Fruit fly (Drosophila melanogaster) whole organism, adult: Measurements from ENCODE around the gene CG33939.

ENCODE experiments used
- CG11617 ChIP-seq: fragments of 200-800 bp; sonication (Bioruptor generic); optimal IDR thresholded peaks from 2 replicates; lab custom pipeline; 2017; ENCODE audit warnings: mild to moderate bottlenecking, missing biosample characterization, missing genetic modification reagents, missing genetic modification characterization
- CG12768 ChIP-seq: fragments of 200-800 bp; sonication (Bioruptor generic); optimal IDR thresholded peaks from 2 replicates; lab custom pipeline; 2017; ENCODE audit warnings: missing biosample characterization, missing genetic modification characterization, mild to moderate bottlenecking, moderate library complexity, missing genetic modification reagents
- CG14711 ChIP-seq: fragments of 200-800 bp; sonication (Bioruptor generic); optimal IDR thresholded peaks from 2 replicates; lab custom pipeline; 2018; ENCODE audit warnings: missing biosample characterization, mild to moderate bottlenecking, missing genetic modification characterization, moderate library complexity
- CG1620 ChIP-seq: fragments of 200-800 bp; sonication (Bioruptor generic); optimal IDR thresholded peaks from 2 replicates; lab custom pipeline; 2016; ENCODE audit warnings: missing biosample characterization, missing genetic modification characterization
- CG33017 ChIP-seq: fragments of 200-800 bp; sonication (Bioruptor generic); optimal IDR thresholded peaks from 2 replicates; lab custom pipeline; 2018; ENCODE audit warnings: missing biosample characterization, mild to moderate bottlenecking, missing genetic modification characterization, moderate library complexity
- CG5204 ChIP-seq: fragments of 200-800 bp; sonication (Bioruptor generic); optimal IDR thresholded peaks from 2 replicates; lab custom pipeline; 2016; ENCODE audit warnings: missing biosample characterization, missing genetic modification characterization
- CG7045 ChIP-seq: fragments of 200-800 bp; sonication (Bioruptor generic); optimal IDR thresholded peaks from 2 replicates; lab custom pipeline; 2017; ENCODE audit warnings: missing biosample characterization, mild to moderate bottlenecking, missing genetic modification characterization
- CG7101 ChIP-seq: fragments of 200-800 bp; sonication (Bioruptor generic); optimal IDR thresholded peaks from 2 replicates; lab custom pipeline; 2018; ENCODE audit warnings: missing biosample characterization, mild to moderate bottlenecking, missing genetic modification characterization, moderate library complexity
- Clk ChIP-seq: fragments of 200-800 bp; sonication (Bioruptor generic); optimal IDR thresholded peaks from 2 replicates; lab custom pipeline; 2017; ENCODE audit warnings: missing biosample characterization, missing genetic modification characterization
- Crg-1 ChIP-seq: fragments of 200-800 bp; sonication (Bioruptor generic); optimal IDR thresholded peaks from 2 replicates; lab custom pipeline; 2016; ENCODE audit warnings: missing biosample characterization, missing genetic modification characterization
- Mnt ChIP-seq: fragments of 200-800 bp; sonication (Bioruptor generic); optimal IDR thresholded peaks from 2 replicates; lab custom pipeline; 2016; ENCODE audit warnings: missing biosample characterization, mild to moderate bottlenecking, missing genetic modification characterization
- bab1 ChIP-seq: fragments of 200-800 bp; sonication (Bioruptor generic); optimal IDR thresholded peaks from 3 replicates; lab custom pipeline; 2019; ENCODE audit warnings: missing biosample characterization, mild to moderate bottlenecking, missing genetic modification characterization, moderate library complexity
- cic ChIP-seq: fragments of 200-800 bp; sonication (Bioruptor generic); optimal IDR thresholded peaks from 2 replicates; lab custom pipeline; 2017; ENCODE audit warnings: missing biosample characterization, mild to moderate bottlenecking, missing genetic modification characterization, moderate library complexity
- cnc ChIP-seq, 2 experiments: fragments of >200 bp; optimal IDR thresholded peaks; 2 replicates each; lab custom pipeline; 2017
- kay ChIP-seq: fragments of 200-800 bp; sonication (Bioruptor generic); peaks from one replicate; lab custom pipeline; 2016; ENCODE audit warnings: missing biosample characterization, missing genetic modification characterization, borderline replicate concordance
- ovo ChIP-seq: fragments of 200-800 bp; sonication (Bioruptor generic); optimal IDR thresholded peaks from 2 replicates; lab custom pipeline; 2016; ENCODE audit warnings: missing biosample characterization, missing genetic modification characterization
- pad ChIP-seq: fragments of 200-800 bp; sonication (Bioruptor generic); optimal IDR thresholded peaks from 3 replicates; lab custom pipeline; 2017; ENCODE audit warnings: missing biosample characterization, missing genetic modification characterization, mild to moderate bottlenecking, moderate library complexity, missing genetic modification reagents
- tj ChIP-seq: fragments of 200-800 bp; sonication (Bioruptor generic); optimal IDR thresholded peaks from 3 replicates; lab custom pipeline; 2017; ENCODE audit warnings: missing biosample characterization, mild to moderate bottlenecking, missing genetic modification characterization, moderate library complexity
- toe ChIP-seq: fragments of 200-800 bp; sonication (Bioruptor generic); optimal IDR thresholded peaks from 2 replicates; lab custom pipeline; 2016; ENCODE audit warnings: missing biosample characterization, missing genetic modification characterization

The CG33939 gene

dm6 chrX:19165144-19166011, 9.3 kb downstream of the CG33939 start:
- no peak for TF ChIP-seq cic (GFP tag; lab: Kevin White, UChicago)
- TF ChIP-seq CG12768 (GFP tag; lab: Kevin White, UChicago) = no peak
- TF ChIP-seq CG7045 (GFP tag; lab: Kevin White, UChicago) = no peak
- peak; percentile 53 for TF ChIP-seq tj (GFP tag; lab: Kevin White, UChicago)
- TF ChIP-seq Mnt (GFP tag; lab: Kevin White, UChicago) = peak; percentile 3
- TF ChIP-seq ovo (GFP tag; lab: Kevin White, UChicago) = peak; percentile 20
- no peak for TF ChIP-seq Clk (GFP tag; lab: Kevin White, UChicago)

DNA sequence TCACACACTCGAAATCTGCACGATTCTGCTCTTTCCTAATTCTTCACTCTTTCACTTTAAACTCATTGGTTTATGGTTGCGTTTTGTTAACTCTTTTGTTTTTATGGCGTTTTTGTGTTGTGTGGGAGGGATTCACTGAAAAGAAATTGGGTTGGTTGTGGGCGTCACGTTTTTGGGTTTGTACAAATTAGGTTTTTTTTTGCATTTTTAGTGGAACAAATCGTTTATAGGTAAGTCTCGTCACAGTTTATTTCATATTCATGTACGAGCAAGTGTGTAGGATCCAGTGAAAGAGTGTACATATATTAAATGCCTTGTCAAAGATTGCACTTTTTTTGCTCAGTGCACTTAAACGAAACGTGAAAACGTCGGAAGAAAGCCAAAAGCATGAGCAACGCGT, 10.0 kb downstream of the CG33939 start:
- TF ChIP-seq CG5204 (GFP tag; lab: Kevin White, UChicago) (no peak), ovo (GFP tag; lab: Kevin White, UChicago) (no peak), CG7045 (GFP tag; lab: Kevin White, UChicago) (no peak), cic (GFP tag; lab: Kevin White, UChicago) (no peak), toe (no peak), CG11617 (GFP tag; lab: Kevin White, UChicago) (no peak), pad (no peak), tj (GFP tag; lab: Kevin White, UChicago) (no peak), Crg-1 (GFP tag; lab: Kevin White, UChicago) (no peak), CG14711 (no peak), Clk (GFP tag; lab: Kevin White, UChicago) (no peak), cnc (optimal IDR thresholded peaks at IDR 0.05; lab: Kevin White, UChicago) (no peak), Mnt (GFP tag; lab: Kevin White, UChicago) (no peak), CG12768 (GFP tag; lab: Kevin White, UChicago) (no peak), CG1620 (GFP tag; lab: Kevin White, UChicago) (no peak)

DNA sequence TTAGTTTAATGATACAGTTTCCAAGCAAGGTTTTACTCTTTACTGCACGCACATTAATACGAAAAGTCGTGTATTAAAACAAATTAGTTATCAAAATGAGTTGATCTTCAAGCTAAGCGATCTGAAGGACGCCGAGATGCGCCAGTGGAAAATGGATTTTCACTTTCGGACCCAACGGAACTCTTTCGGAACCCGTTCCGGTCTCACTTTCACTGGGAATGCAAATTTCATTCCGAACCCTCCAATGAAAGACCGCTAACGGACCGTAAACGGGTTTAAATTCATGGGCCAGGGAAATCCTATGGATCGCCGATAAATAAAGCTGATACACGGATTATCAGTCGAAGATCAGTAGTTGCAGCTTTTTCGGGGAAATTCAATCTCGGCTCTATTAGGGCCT, 11.3 kb downstream of the CG33939 start:
- TF ChIP-seq CG5204 (GFP tag; lab: Kevin White, UChicago) (no peak), ovo (GFP tag; lab: Kevin White, UChicago) (no peak), toe (no peak), tj (GFP tag; lab: Kevin White, UChicago) (no peak), Clk (GFP tag; lab: Kevin White, UChicago) (no peak), cnc (optimal IDR thresholded peaks at IDR 0.05; lab: Kevin White, UChicago) (no peak), CG14711 (no peak), CG7101 (tag; lab: Kevin White, UChicago) (no peak)

- TF ChIP-seq CG11617 (GFP tag; lab: Kevin White, UChicago) = peak; percentile 17
- no peak for TF ChIP-seq cnc (optimal IDR thresholded peaks at IDR 0.05; lab: Kevin White, UChicago)
- TF ChIP-seq Crg-1 (GFP tag; lab: Kevin White, UChicago) = no peak
- TF ChIP-seq CG7101 (tag; lab: Kevin White, UChicago) = peak; percentile 53
- TF ChIP-seq CG33017 (tag; lab: Kevin White, UChicago) = no peak
Measured at dm6 chrX:19162249-19162914, 12.3 kb downstream of the CG33939 start.

DNA sequence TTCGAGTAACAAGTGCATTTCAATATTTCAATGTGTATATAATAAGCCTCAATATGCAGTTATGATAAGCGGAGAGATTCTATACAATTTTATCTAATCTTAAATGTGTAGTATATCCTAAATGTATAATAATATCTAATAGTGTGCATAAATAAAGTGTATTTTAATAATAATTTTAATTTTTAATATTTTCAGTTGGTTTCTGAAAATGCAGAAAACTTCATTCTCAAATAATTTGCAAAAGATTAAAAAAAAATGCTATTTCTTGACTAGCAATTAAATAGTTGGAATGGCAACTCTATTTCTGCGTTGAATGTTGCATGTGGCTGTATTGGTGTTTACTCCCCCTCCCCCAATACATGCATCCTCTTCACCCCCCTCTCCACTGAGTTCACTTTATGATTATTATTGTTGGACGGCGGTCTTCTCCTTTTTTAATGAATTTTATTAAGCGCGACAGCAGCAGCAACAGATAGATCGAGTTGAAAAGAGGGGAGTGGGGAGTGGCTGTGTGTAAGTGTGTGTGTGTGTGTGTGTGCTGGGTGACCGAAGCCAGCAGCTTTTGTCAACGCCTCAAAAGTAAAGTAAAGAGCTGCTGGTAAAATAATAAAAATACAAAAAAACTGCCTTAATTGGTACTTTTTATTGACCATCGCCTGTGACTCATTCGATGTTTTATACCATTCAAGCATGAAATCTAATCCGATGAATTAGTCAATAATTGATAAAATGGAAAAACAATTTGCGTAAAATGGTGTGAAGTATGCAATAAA, 13.9 kb downstream of the CG33939 start:
- no peak for TF ChIP-seq CG33017 (tag; lab: Kevin White, UChicago)
- TF ChIP-seq Clk (GFP tag; lab: Kevin White, UChicago) = no peak
- no peak for TF ChIP-seq CG5204 (GFP tag; lab: Kevin White, UChicago)
- no peak for TF ChIP-seq CG11617 (GFP tag; lab: Kevin White, UChicago)
- no peak for TF ChIP-seq ovo (GFP tag; lab: Kevin White, UChicago)
- TF ChIP-seq bab1 = no peak
- TF ChIP-seq cic (GFP tag; lab: Kevin White, UChicago) = no peak
- TF ChIP-seq kay = no peak
- no peak for TF ChIP-seq CG7101 (tag; lab: Kevin White, UChicago)
- no peak for TF ChIP-seq Mnt (GFP tag; lab: Kevin White, UChicago)
- TF ChIP-seq pad = no peak
- TF ChIP-seq CG12768 (GFP tag; lab: Kevin White, UChicago) = no peak

dm6 chrX:19159942-19160341, 14.8 kb downstream of the CG33939 start:
- TF ChIP-seq CG14711 (peak; percentile 64), CG7101 (tag; lab: Kevin White, UChicago) (peak; percentile 2), bab1 (no peak)
